Worm (Caenorhabditis elegans): Measurements from ENCODE around the gene egli-1.

egli-1 gene

ce11 chrII:9311702-9312101, 12.1 kb upstream of the egli-1 start:
- TF ChIP-seq lin-14 (GFP tag; optimal IDR thresholded peaks at IDR 0.05) (peak; percentile 57), fkh-10 (GFP tag; optimal IDR thresholded peaks at IDR 0.05) (peak; percentile 69), unc-130 (tag; optimal IDR thresholded peaks at IDR 0.05) (no peak)

- no peak for TF ChIP-seq ceh-63 (GFP tag; optimal IDR thresholded peaks at IDR 0.05)
- no peak for TF ChIP-seq ceh-8 (GFP tag; optimal IDR thresholded peaks at IDR 0.05)
- TF ChIP-seq lin-14 (GFP tag; optimal IDR thresholded peaks at IDR 0.05) = peak; percentile 21
Measured at ce11 chrII:9313335-9313734, 10.4 kb upstream of the egli-1 start.

ce11 chrII:9314733-9315132, 9.0 kb upstream of the egli-1 start:
- TF ChIP-seq lin-14 (GFP tag; optimal IDR thresholded peaks at IDR 0.05) = peak; percentile 5
- TF ChIP-seq nhr-84 (tag; optimal IDR thresholded peaks at IDR 0.05) = no peak
- TF ChIP-seq efl-1 (optimal IDR thresholded peaks at IDR 0.05) = no peak
- peak in 1 of 2 experiments; percentile 84 for TF ChIP-seq efl-1 (GFP tag; optimal IDR thresholded peaks at IDR 0.05 in 1 of 2)
- TF ChIP-seq nhr-71 (tag; optimal IDR thresholded peaks at IDR 0.05) = peak; percentile 30
- no peak for TF ChIP-seq mdl-1 (tag; optimal IDR thresholded peaks at IDR 0.05)

ce11 chrII:9315692-9316091, 8.1 kb upstream of the egli-1 start:
- TF ChIP-seq C16A3.4 (tag; optimal IDR thresholded peaks at IDR 0.05) = no peak
- peak; percentile 49 for TF ChIP-seq rnt-1 (tag; optimal IDR thresholded peaks at IDR 0.05)
- peak; percentile 28 for TF ChIP-seq nhr-71 (tag; optimal IDR thresholded peaks at IDR 0.05)
- peak; percentile 77 for TF ChIP-seq lin-14 (GFP tag; optimal IDR thresholded peaks at IDR 0.05)
- TF ChIP-seq unc-62 (GFP tag; optimal IDR thresholded peaks at IDR 0.05) = no peak
- no peak for TF ChIP-seq efl-1 (optimal IDR thresholded peaks at IDR 0.05)
- TF ChIP-seq efl-1 (GFP tag; optimal IDR thresholded peaks at IDR 0.05 in 1 of 2) = peak in 1 of 2 experiments; percentile 92
- peak in 1 of 2 experiments; percentile 26 for TF ChIP-seq lsy-2 (tag; optimal IDR thresholded peaks at IDR 0.05)
- TF ChIP-seq skn-1 (tag; optimal IDR thresholded peaks at IDR 0.05) = no peak
- no peak for TF ChIP-seq mab-9 (GFP tag; IDR thresholded peaks at IDR 0.05)

ce11 chrII:9316801-9317200, 7.0 kb upstream of the egli-1 start:
- TF ChIP-seq grh-1 (GFP tag; IDR thresholded peaks at IDR 0.05) (no peak), aly-2 (tag; optimal IDR thresholded peaks at IDR 0.05) (no peak), nhr-20 (tag; optimal IDR thresholded peaks at IDR 0.05) (no peak), ets-5 (GFP tag; IDR thresholded peaks at IDR 0.05) (no peak), unc-30 (tag; optimal IDR thresholded peaks at IDR 0.05) (no peak), nhr-237 (tag; optimal IDR thresholded peaks at IDR 0.05) (no peak), snpc-4 (tag; optimal IDR thresholded peaks at IDR 0.05) (no peak), pag-3 (tag; optimal IDR thresholded peaks at IDR 0.05; ENCODE audit: borderline replicate concordance, insufficient read depth) (no peak)

ce11 chrII:9319058-9319915, 4.5 kb upstream of the egli-1 start, which contains the start of the genes csa-1 and wdfy-2:
TSS of gene csa-1 (minus strand) at chrII:9319726.
TSS of gene wdfy-2 (plus strand) at chrII:9319865.
- TF ChIP-seq lin-14 (GFP tag; optimal IDR thresholded peaks at IDR 0.05) (peak; percentile 5), vab-15 (tag; optimal IDR thresholded peaks at IDR 0.05) (no peak), lin-35 (GFP tag; optimal IDR thresholded peaks at IDR 0.05) (peak; percentile 32 to 79), nhr-85 (tag) (peak; percentile 74), ceh-90 (tag; optimal IDR thresholded peaks at IDR 0.05) (no peak), mep-1 (tag; optimal IDR thresholded peaks at IDR 0.05) (peak; percentile 38), swsn-7 (tag; optimal IDR thresholded peaks at IDR 0.05) (no peak), rnt-1 (tag; optimal IDR thresholded peaks at IDR 0.05) (peak; percentile 15), dpl-1 (GFP tag; optimal IDR thresholded peaks at IDR 0.05) (peak; percentile 12 to 75 (median 63)), efl-1 (optimal IDR thresholded peaks at IDR 0.05) (peak in 1 of 2 experiments; percentile 67), efl-1 (GFP tag; optimal IDR thresholded peaks at IDR 0.05 in 1 of 2) (peak; percentile 72 to 97), lsy-2 (tag; optimal IDR thresholded peaks at IDR 0.05) (peak in 1 of 2 experiments; percentile 7)

All from whole organism, L1 larva.